Fruit fly (Drosophila melanogaster) whole organism, wandering third instar larva: ENCODE data around the gene mRpL27.
A peak's percentile ranks its signal among the peaks of the same experiment; 100 is the strongest.

ENCODE experiments used
- Abd-B ChIP-seq: fragments of >200 bp; optimal IDR thresholded peaks from 2 replicates; lab custom pipeline; 2017; ENCODE audit warnings: missing biosample characterization, missing genetic modification characterization
- CG32264 ChIP-seq: fragments of 200-800 bp; sonication (Bioruptor generic); optimal IDR thresholded peaks from 2 replicates; lab custom pipeline; 2016; ENCODE audit warnings: missing biosample characterization, missing genetic modification characterization
- CG9705 ChIP-seq: fragments of 200-800 bp; sonication (Bioruptor generic); optimal IDR thresholded peaks from 2 replicates; lab custom pipeline; 2018; ENCODE audit warnings: missing biosample characterization, mild to moderate bottlenecking, missing genetic modification characterization
- CrebA ChIP-seq: fragments of 200-800 bp; sonication (Bioruptor generic); optimal IDR thresholded peaks from 2 replicates; lab custom pipeline; 2016; ENCODE audit warnings: missing biosample characterization, mild to moderate bottlenecking, missing genetic modification characterization, borderline replicate concordance
- Dif ChIP-seq: fragments of 200-275, 200-300 bp; sonication (Bioruptor generic); optimal IDR thresholded peaks from 2 replicates; lab custom pipeline; 2018; ENCODE audit warnings: missing biosample characterization, missing genetic modification characterization; ENCODE audit not compliant: partially characterized antibody
- HLH106 ChIP-seq: fragments of 200-800 bp; optimal IDR thresholded peaks from 3 replicates; lab custom pipeline; 2019; ENCODE audit warnings: missing biosample characterization, mild to moderate bottlenecking, missing genetic modification characterization, moderate library complexity
- Hnf4 ChIP-seq: fragments of 200-800 bp; sonication (Bioruptor generic); optimal IDR thresholded peaks from 2 replicates; lab custom pipeline; 2016; ENCODE audit warnings: missing biosample characterization, mild to moderate bottlenecking, missing genetic modification characterization
- Hr78 ChIP-seq: fragments of >200 bp; optimal IDR thresholded peaks from 2 replicates; lab custom pipeline; 2017; ENCODE audit warnings: missing biosample characterization, missing genetic modification characterization
- Hr83 ChIP-seq: fragments of 200-300 bp; sonication (Bioruptor generic); optimal IDR thresholded peaks from 2 replicates; lab custom pipeline; 2016; ENCODE audit warnings: missing biosample characterization, mild to moderate bottlenecking, missing genetic modification characterization, moderate library complexity; ENCODE audit not compliant: poor library complexity, severe bottlenecking
- Mio ChIP-seq: sonication (Bioruptor generic); optimal IDR thresholded peaks from 2 replicates; lab custom pipeline; 2016; ENCODE audit warnings: missing biosample characterization, missing genetic modification characterization
- Myc ChIP-seq: fragments of >200 bp; optimal IDR thresholded peaks from 2 replicates; lab custom pipeline; 2017
- N ChIP-seq: fragments of >200 bp; optimal IDR thresholded peaks from 2 replicates; lab custom pipeline; 2018; ENCODE audit warnings: missing biosample characterization, missing external identifiers, missing genetic modification characterization
- OdsH ChIP-seq: fragments of 200-800 bp; sonication (Bioruptor generic); optimal IDR thresholded peaks from 2 replicates; lab custom pipeline; 2016; ENCODE audit warnings: missing biosample characterization, mild to moderate bottlenecking, missing genetic modification characterization
- Rel ChIP-seq, 2 experiments: fragments of 200-800 bp; sonication (Bioruptor generic) in 1 of 2; optimal IDR thresholded peaks; 2 replicates in 1 of 2; 3 replicates in 1 of 2; lab custom pipeline; 2016 to 2019; ENCODE audit warnings: mild to moderate bottlenecking in 2 of 2, missing biosample characterization in 2 of 2, missing genetic modification characterization in 2 of 2, moderate library complexity in 1 of 2
- Sp1 ChIP-seq: fragments of 200-800 bp; sonication (Bioruptor generic); optimal IDR thresholded peaks from 3 replicates; lab custom pipeline; 2019; ENCODE audit warnings: missing biosample characterization, mild to moderate bottlenecking, missing genetic modification characterization, moderate library complexity
- Vsx2 ChIP-seq: fragments of 200-300, 225-300 bp; sonication (Bioruptor generic); optimal IDR thresholded peaks from 2 replicates; lab custom pipeline; 2018; ENCODE audit warnings: missing biosample characterization, missing genetic modification characterization; ENCODE audit not compliant: partially characterized antibody
- br ChIP-seq: fragments of 200-800 bp; sonication (Bioruptor generic); optimal IDR thresholded peaks from 2 replicates; lab custom pipeline; 2016; ENCODE audit warnings: missing biosample characterization, missing genetic modification characterization
- brk ChIP-seq: fragments of 200-800 bp; sonication (Bioruptor generic); optimal IDR thresholded peaks from 2 replicates; lab custom pipeline; 2016; ENCODE audit warnings: missing biosample characterization, mild to moderate bottlenecking, missing genetic modification characterization
- dl ChIP-seq, 2 experiments: fragments of 175-275, 200-275 bp in 1 of 2; fragments of 200-275 bp in 1 of 2; sonication (Bioruptor generic); optimal IDR thresholded peaks; lab custom pipeline; 2018; ENCODE audit warnings: mild to moderate bottlenecking in 2 of 2, missing biosample characterization in 2 of 2, missing genetic modification characterization in 2 of 2, moderate library complexity in 2 of 2; ENCODE audit not compliant: partially characterized antibody in 2 of 2, insufficient read depth in 1 of 2
- dmrt93B ChIP-seq: fragments of 200-800 bp; sonication (Bioruptor generic); optimal IDR thresholded peaks from 2 replicates; lab custom pipeline; 2018; ENCODE audit warnings: missing biosample characterization, mild to moderate bottlenecking, missing genetic modification characterization
- dsf ChIP-seq: sonication (Bioruptor generic); optimal IDR thresholded peaks from 2 replicates; lab custom pipeline; 2016; ENCODE audit warnings: missing biosample characterization, missing genetic modification characterization, borderline replicate concordance
- ey ChIP-seq: fragments of 200-800 bp; sonication (Bioruptor generic); optimal IDR thresholded peaks from 2 replicates; lab custom pipeline; 2016; ENCODE audit warnings: missing biosample characterization, missing genetic modification characterization
- foxo ChIP-seq, 2 experiments: fragments of 200-800 bp; sonication (Bioruptor generic); optimal IDR thresholded peaks; 2 replicates in 1 of 2; 3 replicates in 1 of 2; lab custom pipeline; 2016 to 2017; ENCODE audit warnings: missing biosample characterization in 2 of 2, missing genetic modification characterization in 2 of 2
- fru ChIP-seq: fragments of 200-800 bp; sonication (Bioruptor generic); optimal IDR thresholded peaks from 3 replicates; lab custom pipeline; 2016; ENCODE audit warnings: missing biosample characterization, mild to moderate bottlenecking, missing genetic modification characterization
- h ChIP-seq: fragments of 200-800 bp; sonication (Bioruptor generic); optimal IDR thresholded peaks from 3 replicates; lab custom pipeline; 2016; ENCODE audit warnings: missing biosample characterization, mild to moderate bottlenecking, missing genetic modification characterization
- lola ChIP-seq: fragments of >200 bp; optimal IDR thresholded peaks from 2 replicates; lab custom pipeline; 2017; ENCODE audit warnings: missing biosample characterization, missing genetic modification characterization
- pan ChIP-seq: fragments of >200 bp; optimal IDR thresholded peaks from 2 replicates; lab custom pipeline; 2017
- psq ChIP-seq: fragments of 200-800 bp; sonication (Bioruptor generic); optimal IDR thresholded peaks from 3 replicates; lab custom pipeline; 2017; ENCODE audit warnings: missing biosample characterization, mild to moderate bottlenecking, missing genetic modification characterization, moderate library complexity
- sage ChIP-seq: fragments of 200-800 bp; sonication (Bioruptor generic); optimal IDR thresholded peaks from 2 replicates; lab custom pipeline; 2016; ENCODE audit warnings: missing biosample characterization, mild to moderate bottlenecking, missing genetic modification characterization
- tai ChIP-seq: sonication (Bioruptor generic); optimal IDR thresholded peaks from 2 replicates; lab custom pipeline; 2016; ENCODE audit warnings: missing biosample characterization, missing genetic modification characterization
- usp ChIP-seq: fragments of >200 bp; optimal IDR thresholded peaks from 2 replicates; lab custom pipeline; 2017; ENCODE audit warnings: missing biosample characterization, missing genetic modification characterization

mRpL27 gene

DNA sequence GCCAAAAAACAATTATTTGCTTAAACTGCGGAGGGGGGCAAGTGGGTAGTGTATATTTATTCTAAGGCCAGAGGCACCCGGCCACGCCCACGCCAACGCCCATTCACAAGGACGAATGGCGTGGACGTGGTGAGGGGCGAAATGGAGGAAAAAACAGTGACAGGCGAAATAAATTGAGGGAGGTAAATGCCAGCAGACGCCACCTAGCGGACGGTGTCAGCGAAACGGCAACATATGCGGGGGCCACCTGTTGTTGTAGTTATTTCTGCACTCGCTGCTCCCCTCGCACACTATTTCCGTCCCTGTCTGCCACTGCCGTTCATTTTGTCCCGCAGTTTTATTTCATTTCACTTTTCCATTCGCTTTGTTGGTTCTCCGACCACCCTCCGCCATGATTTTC is 41.5 kb downstream of the mRpL27 start:
- TF ChIP-seq Sp1 (GFP tag; lab: Kevin White, UChicago) (no peak), CG9705 (GFP tag; lab: Kevin White, UChicago) (no peak), Hr78 (GFP tag; lab: Kevin White, UChicago) (no peak), Rel (GFP tag; optimal IDR thresholded peaks at IDR 0.05; lab: Kevin White, UChicago) (no peak), Rel (tag; optimal IDR thresholded peaks at IDR 0.05; lab: Kevin White, UChicago) (no peak), Vsx2 (no peak), lola (GFP tag; lab: Kevin White, UChicago) (no peak), usp (GFP tag; lab: Kevin White, UChicago) (no peak), Myc (lab: Kevin White, UChicago) (no peak), dmrt93B (no peak), sage (GFP tag; lab: Kevin White, UChicago) (no peak), N (GFP tag; lab: Kevin White, UChicago) (no peak), pan (lab: Kevin White, UChicago) (no peak), Hr83 (GFP tag; lab: Kevin White, UChicago) (no peak), dsf (GFP tag; lab: Kevin White, UChicago) (no peak), psq (GFP tag; lab: Kevin White, UChicago) (no peak)
- TF ChIP-seq, all 38 proteins: peak for 0

DNA sequence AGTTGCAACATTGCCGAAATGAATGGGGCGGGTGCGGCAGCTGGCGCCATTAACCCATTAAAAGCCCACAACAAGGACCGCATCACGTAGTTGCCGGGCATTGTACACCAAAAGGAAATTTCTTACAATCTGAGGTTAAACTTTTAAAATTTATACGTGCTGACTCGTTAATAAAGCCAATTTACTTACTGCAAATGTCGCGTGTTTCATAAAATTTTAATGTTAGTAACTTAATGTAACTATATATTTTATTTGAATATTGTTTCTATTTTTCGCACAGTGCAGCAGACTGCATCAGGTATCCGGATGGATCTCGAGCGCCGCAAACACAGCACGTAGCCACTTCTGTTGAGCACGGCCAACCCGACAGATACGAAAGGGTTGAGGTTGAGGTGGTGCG is 42.5 kb downstream of the mRpL27 start:
- TF ChIP-seq Rel (GFP tag; optimal IDR thresholded peaks at IDR 0.05; lab: Kevin White, UChicago): no peak
- no peak for TF ChIP-seq Rel (tag; optimal IDR thresholded peaks at IDR 0.05; lab: Kevin White, UChicago)
- peak; percentile 18 for TF ChIP-seq h
- peak; percentile 47 for TF ChIP-seq Sp1 (GFP tag; lab: Kevin White, UChicago)
- TF ChIP-seq ey (GFP tag; lab: Kevin White, UChicago): peak; percentile 21
- no peak for TF ChIP-seq dmrt93B
- no peak for TF ChIP-seq Myc (lab: Kevin White, UChicago)
- no peak for TF ChIP-seq N (GFP tag; lab: Kevin White, UChicago)
- TF ChIP-seq HLH106 (tag; lab: Kevin White, UChicago): peak; percentile 50
- no peak for TF ChIP-seq Dif (GFP tag; lab: Kevin White, UChicago)
- TF ChIP-seq brk (GFP tag; lab: Kevin White, UChicago): no peak
- TF ChIP-seq OdsH (GFP tag; lab: Kevin White, UChicago): peak; percentile 8
- peak; percentile 30 for TF ChIP-seq fru (GFP tag; lab: Kevin White, UChicago)
- no peak for TF ChIP-seq Hnf4 (GFP tag; lab: Kevin White, UChicago)
- TF ChIP-seq foxo (GFP tag; optimal IDR thresholded peaks at IDR 0.05; lab: Kevin White, UChicago): peak in 1 of 2 experiments; percentile 32
- TF ChIP-seq, all 38 proteins: peak for 7

DNA sequence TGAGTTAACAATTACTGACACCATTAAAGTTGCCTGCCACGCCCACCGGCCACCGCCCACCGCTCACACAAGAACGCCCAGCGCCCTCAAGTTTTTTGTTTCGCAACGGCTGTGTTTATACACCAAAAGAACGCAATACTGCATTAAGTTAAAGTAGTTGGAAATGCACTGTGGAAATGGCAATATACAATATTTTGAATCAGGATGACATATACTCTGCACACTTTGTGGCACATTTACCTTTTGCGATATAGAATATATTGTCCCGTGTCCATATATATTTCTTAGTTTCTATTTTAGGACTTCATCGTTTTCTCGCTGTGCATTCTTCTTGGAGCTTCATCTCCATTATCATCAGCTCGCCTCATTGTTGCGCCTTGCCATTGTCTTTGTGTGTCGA is 43.3 kb downstream of the mRpL27 start:
- TF ChIP-seq CG9705 (GFP tag; lab: Kevin White, UChicago) (no peak), fru (GFP tag; lab: Kevin White, UChicago) (peak; percentile 1), ey (GFP tag; lab: Kevin White, UChicago) (peak; percentile 13), Abd-B (GFP tag; lab: Kevin White, UChicago) (no peak), sage (GFP tag; lab: Kevin White, UChicago) (no peak), Dif (GFP tag; lab: Kevin White, UChicago) (no peak), N (GFP tag; lab: Kevin White, UChicago) (no peak), HLH106 (tag; lab: Kevin White, UChicago) (no peak), pan (lab: Kevin White, UChicago) (no peak), Hr78 (GFP tag; lab: Kevin White, UChicago) (no peak), CG32264 (no peak), tai (GFP tag; lab: Kevin White, UChicago) (no peak), foxo (GFP tag; optimal IDR thresholded peaks at IDR 0.05; lab: Kevin White, UChicago) (peak in 1 of 2 experiments; percentile 1)

DNA sequence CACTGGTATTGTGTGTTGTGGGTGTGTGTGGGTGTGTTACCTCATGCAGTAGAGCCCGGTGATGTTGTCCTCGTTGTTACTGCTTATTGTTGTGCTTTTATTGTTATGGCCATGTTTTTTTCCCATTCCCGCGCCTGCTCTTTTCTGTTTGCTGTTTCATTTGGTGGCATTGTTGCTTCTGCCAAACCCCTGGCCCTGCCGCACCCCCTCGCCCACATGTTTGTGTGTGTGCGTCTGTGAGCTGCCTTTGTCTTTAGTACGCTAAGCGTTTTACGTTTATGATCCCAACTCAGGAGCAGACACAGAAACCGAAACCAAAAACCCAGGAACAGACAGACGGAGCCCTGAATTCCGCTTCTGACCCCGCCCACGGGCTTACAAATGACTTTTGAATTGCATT is 45.4 kb downstream of the mRpL27 start:
- no peak for TF ChIP-seq dl (GFP tag; optimal IDR thresholded peaks at IDR 0.05; lab: Kevin White, UChicago; ENCODE audit: insufficient read depth in 1 of 2, partially characterized antibody in 2 of 2)

DNA sequence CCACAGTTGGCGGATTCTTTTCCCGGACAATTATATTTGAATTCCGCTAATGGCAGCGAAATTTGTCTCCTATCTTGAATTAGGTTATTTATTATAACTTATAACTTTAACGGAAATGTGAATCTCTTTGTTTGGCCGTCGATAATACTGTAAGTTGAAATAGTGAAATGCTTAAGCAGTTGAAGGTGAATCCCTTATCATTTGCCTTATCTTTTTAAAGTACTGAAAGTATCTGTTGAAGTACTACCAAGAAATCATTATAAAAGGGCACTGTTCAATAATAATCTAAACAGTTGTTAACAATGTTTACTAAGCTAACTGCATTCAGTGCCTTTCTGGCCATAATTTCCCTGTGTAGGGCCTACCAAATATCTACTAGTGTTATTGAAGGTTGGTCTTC is 48.6 kb downstream of the mRpL27 start, which contains the start of gene CG43055:
Gene CG43055 (plus strand): TSS at position 301 of the 400 bp plus-strand sequence.
- TF ChIP-seq dl (GFP tag; optimal IDR thresholded peaks at IDR 0.05; lab: Kevin White, UChicago; ENCODE audit: insufficient read depth in 1 of 2, partially characterized antibody in 2 of 2) (no peak), Abd-B (GFP tag; lab: Kevin White, UChicago) (no peak), br (GFP tag; lab: Kevin White, UChicago) (no peak), Dif (GFP tag; lab: Kevin White, UChicago) (no peak), CG9705 (GFP tag; lab: Kevin White, UChicago) (no peak), foxo (GFP tag; optimal IDR thresholded peaks at IDR 0.05; lab: Kevin White, UChicago) (no peak), tai (GFP tag; lab: Kevin White, UChicago) (no peak), Hr78 (GFP tag; lab: Kevin White, UChicago) (no peak), brk (GFP tag; lab: Kevin White, UChicago) (no peak), fru (GFP tag; lab: Kevin White, UChicago) (no peak), N (GFP tag; lab: Kevin White, UChicago) (no peak), Rel (GFP tag; optimal IDR thresholded peaks at IDR 0.05; lab: Kevin White, UChicago) (no peak), Rel (tag; optimal IDR thresholded peaks at IDR 0.05; lab: Kevin White, UChicago) (no peak), CrebA (GFP tag; lab: Kevin White, UChicago) (no peak), Mio (GFP tag; lab: Kevin White, UChicago) (no peak), HLH106 (tag; lab: Kevin White, UChicago) (no peak)
